Worm (Caenorhabditis elegans) whole organism, L2 larva: ENCODE results near the gene eif-3.D.

ENCODE experiments used
- ZK546.5 ChIP-seq: sonication (generic microtip); optimal IDR thresholded peaks from 2 replicates; lab custom pipeline; 2017; ENCODE audit warnings: missing biosample characterization, missing genetic modification characterization
- ama-1 ChIP-seq: fragments of 150-350 bp; optimal IDR thresholded peaks from 2 replicates; lab custom pipeline; 2018; ENCODE audit warnings: inconsistent platforms
- blmp-1 ChIP-seq: sonication (generic microtip); optimal IDR thresholded peaks from 2 replicates; lab custom pipeline; 2017; ENCODE audit warnings: missing genetic modification characterization, mild to moderate bottlenecking, missing compliant biosample characterization, antibody characterized with exemption, moderate library complexity; ENCODE audit not compliant: insufficient read depth
- ceh-16 ChIP-seq: fragments of 150-350 bp; optimal IDR thresholded peaks from 2 replicates; lab custom pipeline; 2014; ENCODE audit warnings: missing biosample characterization, missing genetic modification characterization
- dmd-4 ChIP-seq: sonication (generic microtip); optimal IDR thresholded peaks from 2 replicates; lab custom pipeline; 2017; ENCODE audit warnings: missing biosample characterization, missing genetic modification characterization
- elt-3 ChIP-seq: sonication (generic microtip); optimal IDR thresholded peaks from 2 replicates; lab custom pipeline; 2017; ENCODE audit warnings: missing biosample characterization, missing genetic modification characterization
- lin-13 ChIP-seq: fragments of 150-350 bp; optimal IDR thresholded peaks from 2 replicates; lab custom pipeline; 2014; ENCODE audit warnings: missing biosample characterization, missing genetic modification reagents, missing genetic modification characterization
- mdl-1 ChIP-seq, 2 experiments: fragments of 150-350 bp in 1 of 2; sonication (generic microtip) in 1 of 2; optimal IDR thresholded peaks; 2 replicates each; lab custom pipeline; 2017; ENCODE audit warnings: missing biosample characterization in 2 of 2, missing genetic modification characterization in 2 of 2
- nhr-10 ChIP-seq: sonication (generic microtip); optimal IDR thresholded peaks from 2 replicates; lab custom pipeline; 2017; ENCODE audit warnings: missing biosample characterization, missing genetic modification characterization
- nhr-12 ChIP-seq: fragments of 150-350 bp; optimal IDR thresholded peaks from 2 replicates; lab custom pipeline; 2014; ENCODE audit warnings: missing biosample characterization, missing genetic modification characterization
- snpc-4 ChIP-seq: fragments of 150-350 bp; optimal IDR thresholded peaks from 2 replicates; lab custom pipeline; 2014; ENCODE audit warnings: missing biosample characterization, missing genetic modification characterization
- unc-39 ChIP-seq: fragments of 150-350 bp; optimal IDR thresholded peaks from 2 replicates; lab custom pipeline; 2014; ENCODE audit warnings: missing biosample characterization, missing genetic modification characterization
- ztf-11 ChIP-seq: sonication (generic microtip); optimal IDR thresholded peaks from 2 replicates; lab custom pipeline; 2017; ENCODE audit warnings: missing biosample characterization, missing genetic modification characterization

ce11 chrIII:8934378-8934777, 37.0 kb downstream of the eif-3.D start:
- TF ChIP-seq ztf-11 (tag; lab: Kevin White, UChicago): no peak
- no peak for TF ChIP-seq nhr-12 (tag; lab: Kevin White, UChicago)
- TF ChIP-seq lin-13: no peak
- no peak for TF ChIP-seq ZK546.5
- TF ChIP-seq mdl-1 (tag; optimal IDR thresholded peaks at IDR 0.05; lab: Kevin White, UChicago): no peak
- TF ChIP-seq blmp-1: no peak
- TF ChIP-seq ceh-16 (tag; lab: Kevin White, UChicago): no peak
- no peak for TF ChIP-seq nhr-10 (tag; lab: Kevin White, UChicago)
- TF ChIP-seq snpc-4 (tag; lab: Kevin White, UChicago): no peak
- no peak for TF ChIP-seq dmd-4 (tag; lab: Kevin White, UChicago)
- TF ChIP-seq elt-3 (tag; lab: Kevin White, UChicago): no peak
- TF ChIP-seq unc-39: no peak
- no peak for TF ChIP-seq ama-1 (lab: Kevin White, UChicago)
